Worm (Caenorhabditis elegans) whole organism, L1 larva: ENCODE measurements around the gene F47B7.3.
A peak's percentile ranks its signal among the peaks of the same experiment; 100 is the strongest.

Source experiments
- C34B4.2 ChIP-seq: sonication (generic microtip); optimal IDR thresholded peaks from 2 replicates; lab custom pipeline; 2017; ENCODE audit warnings: mild to moderate bottlenecking, missing genetic modification characterization, missing compliant biosample characterization
- Y116A8C.19 ChIP-seq: sonication (generic microtip); optimal IDR thresholded peaks from 2 replicates; lab custom pipeline; 2016; ENCODE audit warnings: missing compliant biosample characterization, missing genetic modification characterization, borderline replicate concordance
- aha-1 ChIP-seq: fragments of 150-350 bp; optimal IDR thresholded peaks from 2 replicates; lab custom pipeline; 2014; ENCODE audit warnings: missing biosample characterization, missing genetic modification characterization
- aly-2 ChIP-seq: fragments of 150-350 bp; optimal IDR thresholded peaks from 2 replicates; lab custom pipeline; 2014; ENCODE audit warnings: missing biosample characterization, missing genetic modification characterization
- blmp-1 ChIP-seq: fragments of 150-350 bp; optimal IDR thresholded peaks from 2 replicates; lab custom pipeline; 2014; ENCODE audit warnings: missing biosample characterization, missing genetic modification characterization
- ceh-63 ChIP-seq: fragments of 200-800 bp; sonication (Bioruptor generic); optimal IDR thresholded peaks from 2 replicates; lab custom pipeline; 2018; ENCODE audit warnings: mild to moderate bottlenecking, missing genetic modification characterization, missing compliant biosample characterization
- ceh-8 ChIP-seq: fragments of 200-800 bp; sonication (Bioruptor generic); optimal IDR thresholded peaks from 2 replicates; lab custom pipeline; 2018; ENCODE audit warnings: mild to moderate bottlenecking, missing genetic modification characterization, moderate library complexity, missing compliant biosample characterization
- ceh-82 ChIP-seq, 3 experiments: fragments of 150-350 bp in 1 of 3; sonication (generic microtip) in 2 of 3; optimal IDR thresholded peaks; 2 replicates each; lab custom pipeline; 2014 to 2017; ENCODE audit warnings: missing biosample characterization in 3 of 3, missing genetic modification characterization in 3 of 3
- dsc-1 ChIP-seq: sonication (generic microtip); optimal IDR thresholded peaks from 2 replicates; lab custom pipeline; 2016; ENCODE audit warnings: mild to moderate bottlenecking, missing genetic modification characterization, missing compliant biosample characterization
- efl-3 ChIP-seq: fragments of 200-800 bp; sonication (Bioruptor generic); optimal IDR thresholded peaks from 2 replicates; lab custom pipeline; 2018; ENCODE audit warnings: mild to moderate bottlenecking, missing genetic modification characterization, missing compliant biosample characterization
- egl-13 ChIP-seq: sonication (generic microtip); optimal IDR thresholded peaks from 2 replicates; lab custom pipeline; 2016; ENCODE audit warnings: missing genotype, missing genetic modification reagents, missing genetic modification characterization, missing compliant biosample characterization
- elt-2 ChIP-seq: sonication (generic microtip); optimal IDR thresholded peaks from 2 replicates; lab custom pipeline; 2016; ENCODE audit warnings: missing genetic modification characterization, mild to moderate bottlenecking, inconsistent platforms, missing compliant biosample characterization, missing genetic modification reagents
- fkh-10 ChIP-seq: sonication (generic microtip); optimal IDR thresholded peaks from 2 replicates; lab custom pipeline; 2017; ENCODE audit warnings: missing biosample characterization, missing genetic modification reagents, missing genetic modification characterization
- fkh-4 ChIP-seq: sonication (generic microtip); optimal IDR thresholded peaks from 2 replicates; lab custom pipeline; 2016; ENCODE audit warnings: missing compliant biosample characterization, missing genetic modification characterization, borderline replicate concordance
- fos-1 ChIP-seq: fragments of 150-350 bp; optimal IDR thresholded peaks from 2 replicates; lab custom pipeline; 2014; ENCODE audit warnings: missing biosample characterization, missing genetic modification characterization
- grh-1 ChIP-seq: fragments of 200-800 bp; sonication (Bioruptor generic); IDR thresholded peaks from 2 replicates; pipeline ENCODE4 v1.3.6; 2022; ENCODE audit warnings: missing genetic modification reagents, missing genetic modification characterization, missing compliant biosample characterization
- hlh-17 ChIP-seq: fragments of 200-800 bp; sonication (Bioruptor generic); optimal IDR thresholded peaks from 2 replicates; lab custom pipeline; 2018; ENCODE audit warnings: missing genetic modification characterization, mild to moderate bottlenecking, missing compliant biosample characterization, moderate library complexity, borderline replicate concordance
- irx-1 ChIP-seq: sonication (generic microtip); optimal IDR thresholded peaks from 2 replicates; lab custom pipeline; 2016; ENCODE audit warnings: missing genetic modification characterization, missing compliant biosample characterization
- lin-13 ChIP-seq: fragments of 150-350 bp; optimal IDR thresholded peaks from 2 replicates; lab custom pipeline; 2014; ENCODE audit warnings: missing biosample characterization, missing genetic modification reagents, missing genetic modification characterization
- lin-35 ChIP-seq, 2 experiments: fragments of 150-350 bp; optimal IDR thresholded peaks; 2 replicates each; lab custom pipeline; 2014; ENCODE audit warnings: missing biosample characterization in 2 of 2, missing genetic modification characterization in 2 of 2, missing genetic modification reagents in 2 of 2
- mab-9 ChIP-seq: fragments of 200-800 bp; sonication (Bioruptor generic); IDR thresholded peaks from 2 replicates; pipeline ENCODE4 v1.3.6; 2022; ENCODE audit warnings: missing genetic modification reagents, missing genetic modification characterization, missing compliant biosample characterization
- mdl-1 ChIP-seq, 2 experiments: fragments of 150-350 bp; optimal IDR thresholded peaks; 2 replicates each; lab custom pipeline; 2014 to 2017; ENCODE audit warnings: missing biosample characterization in 2 of 2, missing genetic modification characterization in 2 of 2, inconsistent platforms in 1 of 2
- nhr-11 ChIP-seq: fragments of 150-350 bp; optimal IDR thresholded peaks from 2 replicates; lab custom pipeline; 2014; ENCODE audit warnings: missing biosample characterization, missing genetic modification characterization
- nhr-19 ChIP-seq: fragments of 200-800 bp; sonication (Bioruptor generic); conservative IDR thresholded peaks from 2 replicates; pipeline ENCODE4 v1.3.6; 2022; ENCODE audit warnings: missing genetic modification characterization, missing compliant biosample characterization
- nhr-20 ChIP-seq: sonication (generic microtip); optimal IDR thresholded peaks from 2 replicates; lab custom pipeline; 2016; ENCODE audit warnings: mild to moderate bottlenecking, missing genetic modification characterization, missing compliant biosample characterization
- nhr-47 ChIP-seq: sonication (generic microtip); optimal IDR thresholded peaks from 2 replicates; lab custom pipeline; 2016; ENCODE audit warnings: mild to moderate bottlenecking, missing genetic modification characterization, moderate library complexity, missing compliant biosample characterization
- nhr-71 ChIP-seq: sonication (generic microtip); optimal IDR thresholded peaks from 2 replicates; lab custom pipeline; 2016; ENCODE audit warnings: mild to moderate bottlenecking, missing genetic modification characterization, moderate library complexity, missing compliant biosample characterization
- nhr-76 ChIP-seq: sonication (generic microtip); optimal IDR thresholded peaks from 2 replicates; lab custom pipeline; 2017; ENCODE audit warnings: missing biosample characterization, missing genetic modification characterization
- nhr-85 ChIP-seq: sonication (generic microtip); peaks from one replicate; lab custom pipeline; 2016; ENCODE audit warnings: missing genetic modification characterization, inconsistent platforms, missing compliant biosample characterization
- pax-3 ChIP-seq: fragments of 200-800 bp; sonication (Bioruptor generic); optimal IDR thresholded peaks from 2 replicates; lab custom pipeline; 2018; ENCODE audit warnings: mild to moderate bottlenecking, missing genetic modification characterization, moderate library complexity, missing compliant biosample characterization
- pqm-1 ChIP-seq: sonication (generic microtip); optimal IDR thresholded peaks from 3 replicates; lab custom pipeline; 2017; ENCODE audit warnings: missing biosample characterization, missing genetic modification characterization
- skn-1 ChIP-seq: fragments of 150-350 bp; optimal IDR thresholded peaks from 2 replicates; lab custom pipeline; 2014; ENCODE audit warnings: missing biosample characterization, missing genetic modification characterization
- snpc-4 ChIP-seq: fragments of 150-350 bp; optimal IDR thresholded peaks from 2 replicates; lab custom pipeline; 2014; ENCODE audit warnings: missing biosample characterization, missing genetic modification characterization
- snu-23 ChIP-seq: sonication (generic microtip); optimal IDR thresholded peaks from 2 replicates; lab custom pipeline; 2016; ENCODE audit warnings: missing genetic modification characterization, missing compliant biosample characterization
- tlp-1 ChIP-seq: fragments of 150-350 bp; optimal IDR thresholded peaks from 2 replicates; lab custom pipeline; 2014; ENCODE audit warnings: missing biosample characterization, missing genetic modification characterization
- unc-62 ChIP-seq: fragments of 150-350 bp; optimal IDR thresholded peaks from 2 replicates; lab custom pipeline; 2014; ENCODE audit warnings: missing biosample characterization, missing genetic modification reagents, missing genetic modification characterization
- unc-86 ChIP-seq: sonication (generic microtip); optimal IDR thresholded peaks from 2 replicates; lab custom pipeline; 2016; ENCODE audit warnings: missing genetic modification characterization, missing compliant biosample characterization
- unc-98 ChIP-seq: fragments of 200-800 bp; sonication (Bioruptor generic); IDR thresholded peaks from 2 replicates; pipeline ENCODE4 v1.3.6; 2022; ENCODE audit warnings: missing genetic modification characterization, missing compliant biosample characterization
- xbp-1 ChIP-seq: sonication (generic microtip); optimal IDR thresholded peaks from 2 replicates; lab custom pipeline; 2016; ENCODE audit warnings: missing genetic modification characterization, missing compliant biosample characterization

F47B7.3 gene

ce11 chrX:3772405-3772804, 8.2 kb upstream of the F47B7.3 start, which contains the start of gene F47B7.2 (continued):
- TF ChIP-seq nhr-47 (tag; lab: Kevin White, UChicago) (peak; percentile 60), unc-62 (GFP tag; lab: Kevin White, UChicago) (no peak), hlh-17 (GFP tag; lab: Kevin White, UChicago) (no peak), ceh-63 (GFP tag; lab: Kevin White, UChicago) (no peak), unc-86 (tag; lab: Kevin White, UChicago) (no peak), pax-3 (tag; lab: Kevin White, UChicago) (no peak), nhr-20 (peak; percentile 31)
- TF ChIP-seq, all 84 proteins: peak for 21

ce11 chrX:3768717-3769116, 4.5 kb upstream of the F47B7.3 start, which contains the start of gene F47B7.5:
TSS of gene F47B7.5 (minus strand) at chrX:3768817.
- TF ChIP-seq efl-3 (GFP tag; lab: Kevin White, UChicago) (no peak), aha-1 (tag; lab: Kevin White, UChicago) (no peak), nhr-11 (tag; lab: Kevin White, UChicago) (no peak), blmp-1 (no peak), lin-35 (GFP tag; optimal IDR thresholded peaks at IDR 0.05; lab: Kevin White, UChicago) (no peak), snu-23 (GFP tag; lab: Kevin White, UChicago) (no peak), xbp-1 (no peak), nhr-76 (no peak), pqm-1 (tag; lab: Kevin White, UChicago) (no peak), grh-1 (GFP tag; lab: Robert Waterston, UW) (no peak), fos-1 (no peak), ceh-82 (tag; optimal IDR thresholded peaks at IDR 0.05; lab: Kevin White, UChicago) (no peak), irx-1 (tag; lab: Kevin White, UChicago) (no peak), lin-13 (GFP tag; lab: Kevin White, UChicago) (no peak), dsc-1 (tag; lab: Kevin White, UChicago) (no peak), unc-98 (no peak), mab-9 (GFP tag; lab: Robert Waterston, UW) (no peak), C34B4.2 (tag; lab: Kevin White, UChicago) (no peak), hlh-17 (GFP tag; lab: Kevin White, UChicago) (no peak), ceh-8 (GFP tag; lab: Kevin White, UChicago) (no peak)

ce11 chrX:3766552-3766951, 2.4 kb upstream of the F47B7.3 start, which contains the start of gene F47B7.4:
TSS of gene F47B7.4 (minus strand) at chrX:3766652.
- TF ChIP-seq aly-2 (tag; lab: Kevin White, UChicago) (no peak), nhr-76 (no peak), egl-13 (tag; lab: Kevin White, UChicago) (no peak), tlp-1 (no peak), nhr-85 (tag; lab: Kevin White, UChicago) (no peak), hlh-17 (GFP tag; lab: Kevin White, UChicago) (no peak), ceh-8 (GFP tag; lab: Kevin White, UChicago) (no peak), mdl-1 (tag; optimal IDR thresholded peaks at IDR 0.05; lab: Kevin White, UChicago) (no peak), snpc-4 (tag; lab: Kevin White, UChicago) (no peak), nhr-19 (GFP tag; lab: Robert Waterston, UW) (no peak)

ce11 chrX:3762410-3762809, 1.8 kb downstream of the F47B7.3 start, which contains the start of gene T14G12.11:
TSS of gene T14G12.11 (minus strand) at chrX:3762547.
- TF ChIP-seq fkh-4 = no peak
- no peak for TF ChIP-seq elt-2 (tag; lab: Kevin White, UChicago)
- no peak for TF ChIP-seq nhr-71 (tag; lab: Kevin White, UChicago)
- TF ChIP-seq nhr-20 = no peak
- no peak for TF ChIP-seq irx-1 (tag; lab: Kevin White, UChicago)
- no peak for TF ChIP-seq fkh-10
- TF ChIP-seq aly-2 (tag; lab: Kevin White, UChicago) = no peak
- TF ChIP-seq Y116A8C.19 (tag; lab: Kevin White, UChicago) = no peak
- TF ChIP-seq nhr-76 = no peak
- no peak for TF ChIP-seq grh-1 (GFP tag; lab: Robert Waterston, UW)
- TF ChIP-seq lin-35 (GFP tag; optimal IDR thresholded peaks at IDR 0.05; lab: Kevin White, UChicago) = no peak
- TF ChIP-seq unc-98 = no peak
- no peak for TF ChIP-seq egl-13 (tag; lab: Kevin White, UChicago)
- TF ChIP-seq snu-23 (GFP tag; lab: Kevin White, UChicago) = no peak
- no peak for TF ChIP-seq unc-86 (tag; lab: Kevin White, UChicago)
- TF ChIP-seq pax-3 (tag; lab: Kevin White, UChicago) = no peak
- TF ChIP-seq C34B4.2 (tag; lab: Kevin White, UChicago) = no peak
- TF ChIP-seq nhr-47 (tag; lab: Kevin White, UChicago) = no peak
- no peak for TF ChIP-seq skn-1
- TF ChIP-seq, all 84 proteins: peak for 0
